Worm (Caenorhabditis elegans) whole organism, early embryonic: ENCODE measurements around the gene delm-1.

ENCODE experiments used
- F13C5.2 ChIP-seq: sonication (generic microtip); optimal IDR thresholded peaks from 2 replicates; lab custom pipeline; 2017; ENCODE audit warnings: mild to moderate bottlenecking, missing genetic modification characterization, inconsistent platforms, missing compliant biosample characterization
- ets-7 ChIP-seq: sonication (generic microtip); optimal IDR thresholded peaks from 2 replicates; lab custom pipeline; 2016; ENCODE audit warnings: missing genotype, missing genetic modification characterization, missing compliant biosample characterization
- hmbx-1 ChIP-seq: sonication (generic microtip); optimal IDR thresholded peaks from 2 replicates; lab custom pipeline; 2016; ENCODE audit warnings: mild to moderate bottlenecking, missing genetic modification characterization, missing compliant biosample characterization
- sea-1 ChIP-seq: fragments of 200-800 bp; sonication (Bioruptor generic); conservative IDR thresholded peaks from 2 replicates; pipeline ENCODE4 v1.3.6; 2022; ENCODE audit warnings: missing genetic modification characterization, missing compliant biosample characterization
- tra-4 ChIP-seq: sonication (generic microtip); optimal IDR thresholded peaks from 2 replicates; lab custom pipeline; 2017; ENCODE audit warnings: missing genetic modification characterization, missing compliant biosample characterization

DNA sequence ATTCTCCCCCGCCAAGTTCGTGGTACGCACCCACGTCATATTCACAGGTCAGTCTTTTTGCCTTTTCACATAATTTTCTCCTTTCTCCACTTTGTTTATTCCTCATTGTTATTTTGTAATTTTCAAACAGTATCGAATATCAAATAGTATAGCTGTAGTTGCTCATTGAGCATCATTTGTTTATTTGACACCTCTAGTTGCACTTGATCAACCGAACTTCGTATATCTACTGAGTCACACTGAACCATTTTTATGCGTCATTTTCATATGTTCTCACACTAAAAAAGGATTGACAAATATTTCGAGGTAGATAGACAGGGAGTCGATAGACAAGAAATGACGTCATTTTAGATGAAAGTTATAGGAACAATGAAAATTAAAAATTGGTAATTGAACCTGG is 15.1 kb downstream of the delm-1 start:
- TF ChIP-seq F13C5.2 (tag; lab: Kevin White, UChicago), result no peak
- TF ChIP-seq ets-7 (tag; lab: Kevin White, UChicago), result no peak
- TF ChIP-seq sea-1 (GFP tag; lab: Robert Waterston, UW), result no peak
- TF ChIP-seq tra-4, result no peak
- no peak for TF ChIP-seq hmbx-1
